Worm (Caenorhabditis elegans) whole organism, early embryonic: ENCODE data around the gene pkn-1.

ENCODE experiments used
- aly-1 ChIP-seq: sonication (generic microtip); optimal IDR thresholded peaks from 2 replicates; lab custom pipeline; 2016; ENCODE audit warnings: missing genetic modification characterization, missing compliant biosample characterization
- ets-7 ChIP-seq: sonication (generic microtip); optimal IDR thresholded peaks from 2 replicates; lab custom pipeline; 2016; ENCODE audit warnings: missing genotype, missing genetic modification characterization, missing compliant biosample characterization
- flt-1 ChIP-seq: fragments of 200-800 bp; sonication (Bioruptor generic); IDR thresholded peaks from 2 replicates; pipeline ENCODE4 v1.3.6; 2022; ENCODE audit warnings: missing genetic modification characterization, missing compliant biosample characterization
- hmbx-1 ChIP-seq: sonication (generic microtip); optimal IDR thresholded peaks from 2 replicates; lab custom pipeline; 2016; ENCODE audit warnings: mild to moderate bottlenecking, missing genetic modification characterization, missing compliant biosample characterization
- hmg-4 ChIP-seq: fragments of 200-800 bp; sonication (Bioruptor generic); optimal IDR thresholded peaks from 2 replicates; lab custom pipeline; 2018; ENCODE audit warnings: mild to moderate bottlenecking, missing genetic modification characterization, missing compliant biosample characterization
- hnd-1 ChIP-seq: sonication (generic microtip); optimal IDR thresholded peaks from 2 replicates; lab custom pipeline; 2016; ENCODE audit warnings: missing genetic modification characterization, missing compliant biosample characterization
- scrt-1 ChIP-seq: fragments of 200-800 bp; sonication (Bioruptor generic); IDR thresholded peaks from 2 replicates; pipeline ENCODE4 v1.3.6; 2022; ENCODE audit warnings: missing genetic modification characterization, missing compliant biosample characterization

DNA sequence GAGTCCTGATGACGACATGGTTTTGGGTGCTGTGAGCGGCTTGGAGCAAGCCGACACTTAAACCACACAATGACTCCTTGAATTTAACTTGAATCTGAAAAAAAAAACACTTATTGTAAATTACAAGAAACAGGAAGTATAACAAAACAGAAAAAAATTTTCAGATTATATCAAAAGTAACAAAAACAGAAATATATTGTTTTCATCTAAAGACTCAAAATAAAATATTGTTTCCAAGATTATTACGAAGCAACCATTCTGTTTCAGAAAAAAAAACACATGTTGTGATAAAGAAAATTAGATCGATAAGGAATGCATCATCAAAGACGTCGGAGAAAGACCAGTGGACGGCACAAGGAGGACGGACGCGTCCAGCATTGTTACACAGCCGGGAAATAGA is 31.5 kb downstream of the pkn-1 start, which contains the start of gene mig-15:
- TF ChIP-seq hnd-1 (no peak), hmg-4 (GFP tag; lab: Kevin White, UChicago) (no peak), hmbx-1 (tag; lab: Kevin White, UChicago) (no peak), scrt-1 (GFP tag; lab: Robert Waterston, UW) (no peak), flt-1 (GFP tag; lab: Robert Waterston, UW) (no peak), aly-1 (tag; lab: Kevin White, UChicago) (no peak), ets-7 (tag; lab: Kevin White, UChicago) (no peak)
